Worm (Caenorhabditis elegans): ENCODE data around the gene ttr-39.

Gene ttr-39

ce11 chrIV:10128906-10129386 lies 39.3 kb upstream of the ttr-39 start, which contains the start of the genes gtbp-1 and K08F4.3 (continued):
- TF ChIP-seq ztf-4 (tag; optimal IDR thresholded peaks at IDR 0.05) (no peak), elt-3 (tag; optimal IDR thresholded peaks at IDR 0.05) (peak in 2 of 6 experiments; percentile 3 to 47), nhr-71 (tag; optimal IDR thresholded peaks at IDR 0.05) (peak; percentile 78), rnt-1 (tag; optimal IDR thresholded peaks at IDR 0.05) (peak; percentile 76), zip-4 (GFP tag; optimal IDR thresholded peaks at IDR 0.05) (no peak), mef-2 (tag; optimal IDR thresholded peaks at IDR 0.05) (no peak), blmp-1 (tag; optimal IDR thresholded peaks at IDR 0.05) (peak; percentile 53), ztf-11 (tag; optimal IDR thresholded peaks at IDR 0.05) (no peak), unc-62 (GFP tag; optimal IDR thresholded peaks at IDR 0.05) (no peak), lir-3 (tag; optimal IDR thresholded peaks at IDR 0.05; ENCODE audit: poor library complexity) (no peak)

ce11 chrIV:10128446-10128845 lies 38.8 kb upstream of the ttr-39 start:
- TF ChIP-seq aha-1 (tag; optimal IDR thresholded peaks at IDR 0.05): no peak

ce11 chrIV:10126544-10126943 lies 36.9 kb upstream of the ttr-39 start, which contains the start of gene ctf-18:
Gene ctf-18, minus strand, starts transcription at chrIV:10126644.
- TF ChIP-seq snu-23 (GFP tag; optimal IDR thresholded peaks at IDR 0.05) (no peak), ces-1 (GFP tag; optimal IDR thresholded peaks at IDR 0.05) (no peak), nhr-90 (tag; optimal IDR thresholded peaks at IDR 0.05; ENCODE audit: poor library complexity) (no peak), lin-39 (tag; optimal IDR thresholded peaks at IDR 0.05) (no peak), hlh-4 (tag; optimal IDR thresholded peaks at IDR 0.05) (no peak), sptf-1 (tag; optimal IDR thresholded peaks at IDR 0.05) (no peak), lin-14 (GFP tag; optimal IDR thresholded peaks at IDR 0.05) (no peak), nhr-20 (tag; optimal IDR thresholded peaks at IDR 0.05) (no peak), sox-4 (tag; optimal IDR thresholded peaks at IDR 0.05) (no peak), egl-27 (tag; optimal IDR thresholded peaks at IDR 0.05) (no peak), efl-1 (optimal IDR thresholded peaks at IDR 0.05) (no peak), efl-1 (GFP tag; optimal IDR thresholded peaks at IDR 0.05 in 1 of 2) (no peak), sup-37 (GFP tag; optimal IDR thresholded peaks at IDR 0.05) (no peak), dsc-1 (tag; optimal IDR thresholded peaks at IDR 0.05) (no peak), nhr-11 (tag; optimal IDR thresholded peaks at IDR 0.05) (no peak), mep-1 (tag; optimal IDR thresholded peaks at IDR 0.05) (no peak), nhr-19 (GFP tag; conservative IDR thresholded peaks at IDR 0.05) (no peak), lsy-2 (tag; optimal IDR thresholded peaks at IDR 0.05) (no peak), ceh-8 (GFP tag; optimal IDR thresholded peaks at IDR 0.05) (no peak)

- TF ChIP-seq tbx-2 (tag; optimal IDR thresholded peaks at IDR 0.05) (no peak), xbp-1 (tag; optimal IDR thresholded peaks at IDR 0.05) (no peak), nhr-28 (tag; optimal IDR thresholded peaks at IDR 0.05) (no peak)
Observed at ce11 chrIV:10122205-10122604, 32.5 kb upstream of the ttr-39 start, which contains the start of gene irld-21. Gene irld-21, minus strand, starts transcription at chrIV:10122305.

ce11 chrIV:10116765-10117164 lies 27.1 kb upstream of the ttr-39 start:
- TF ChIP-seq nhr-71 (tag; optimal IDR thresholded peaks at IDR 0.05): no peak
- TF ChIP-seq snu-23 (GFP tag; optimal IDR thresholded peaks at IDR 0.05): no peak
- TF ChIP-seq irx-1 (tag; optimal IDR thresholded peaks at IDR 0.05): no peak
- TF ChIP-seq lin-15B (tag; optimal IDR thresholded peaks at IDR 0.05): no peak
- TF ChIP-seq pax-3 (tag; optimal IDR thresholded peaks at IDR 0.05): no peak
- no peak for TF ChIP-seq vab-15 (tag; optimal IDR thresholded peaks at IDR 0.05)
- TF ChIP-seq unc-130 (tag; optimal IDR thresholded peaks at IDR 0.05): no peak
- TF ChIP-seq sptf-1 (tag; optimal IDR thresholded peaks at IDR 0.05): no peak
- no peak for TF ChIP-seq nhr-20 (tag; optimal IDR thresholded peaks at IDR 0.05)
